Fruit fly (Drosophila melanogaster): ENCODE data around the gene beat-VII.

Gene beat-VII

DNA sequence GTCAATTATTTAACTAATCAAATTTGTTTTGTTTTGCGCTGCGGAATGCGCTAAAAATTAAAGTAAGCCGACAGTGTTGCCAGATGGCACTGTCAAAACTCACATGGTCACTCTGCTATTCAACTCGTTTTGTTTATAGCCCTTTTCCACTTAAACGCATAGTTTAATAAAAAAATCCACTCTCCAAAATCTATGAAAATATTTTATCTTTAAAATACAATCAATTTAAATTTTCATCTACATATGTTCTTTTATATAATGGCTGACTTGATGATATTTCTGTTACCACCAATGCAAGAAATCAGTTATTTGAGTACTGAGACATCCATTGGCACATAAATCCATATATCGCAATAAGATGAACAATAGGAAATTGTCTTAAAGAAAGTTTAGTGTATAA, 35.5 kb upstream of the beat-VII start, which contains the start of gene CG6425 (continued):
- TF ChIP-seq sens (GFP tag) (peak; percentile 78), lola (GFP tag; optimal IDR thresholded peaks at IDR 0.05) (peak in 2 of 3 experiments; percentile 32 to 85), CG11560 (tag; IDR thresholded peaks at IDR 0.05) (no peak), tio (GFP tag; optimal IDR thresholded peaks at IDR 0.05) (no peak), twi (tag; optimal IDR thresholded peaks at IDR 0.05) (no peak), CG2712 (tag; optimal IDR thresholded peaks at IDR 0.05) (peak; percentile 42), sens-2 (GFP tag; IDR thresholded peaks at IDR 0.05) (no peak), Antp (GFP tag; optimal IDR thresholded peaks at IDR 0.05) (no peak), onecut (GFP tag; IDR thresholded peaks at IDR 0.05) (no peak), CG8924 (tag; optimal IDR thresholded peaks at IDR 0.05) (peak; percentile 23), shn (GFP tag; optimal IDR thresholded peaks at IDR 0.05) (no peak), CG3838 (GFP tag; optimal IDR thresholded peaks at IDR 0.05) (no peak), E2f2 (GFP tag; IDR thresholded peaks at IDR 0.05) (peak; percentile 87), tna (GFP tag; IDR thresholded peaks at IDR 0.05; ENCODE audit: partially characterized antibody) (no peak), CG11695 (GFP tag; IDR thresholded peaks at IDR 0.05) (no peak), fd64A (GFP tag; optimal IDR thresholded peaks at IDR 0.05) (no peak), CG15011 (GFP tag; optimal IDR thresholded peaks at IDR 0.05) (no peak), sqz (GFP tag; optimal IDR thresholded peaks at IDR 0.05) (no peak), CG3847 (GFP tag; IDR thresholded peaks at IDR 0.05) (peak; percentile 79), phol (tag; optimal IDR thresholded peaks at IDR 0.05) (peak; percentile 51), CG10654 (GFP tag; optimal IDR thresholded peaks at IDR 0.05) (no peak), CG7963 (GFP tag; IDR thresholded peaks at IDR 0.05; ENCODE audit: partially characterized antibody) (0 out of 3 replicates have a peak, but pooled peaks have one; percentile 10), CG30431 (GFP tag; optimal IDR thresholded peaks at IDR 0.05) (no peak), CG10209 (GFP tag; optimal IDR thresholded peaks at IDR 0.05) (no peak), CG10147 (GFP tag; optimal IDR thresholded peaks at IDR 0.05) (no peak), Side (GFP tag; optimal IDR thresholded peaks at IDR 0.05) (no peak), CG16813 (GFP tag; IDR thresholded peaks at IDR 0.05; ENCODE audit: partially characterized antibody) (0 out of 3 replicates have a peak, but pooled peaks have one; percentile 30), HmgD (GFP tag; optimal IDR thresholded peaks at IDR 0.05) (no peak), crol (GFP tag; IDR thresholded peaks at IDR 0.05) (no peak), HLH54F (GFP tag; optimal IDR thresholded peaks at IDR 0.05) (peak; percentile 11), CG12391 (tag; optimal IDR thresholded peaks at IDR 0.05) (peak; percentile 35), CG18619 (GFP tag; optimal IDR thresholded peaks at IDR 0.05) (no peak), zfh2 (GFP tag; optimal IDR thresholded peaks at IDR 0.05) (peak; percentile 8), ranshi (GFP tag; IDR thresholded peaks at IDR 0.05) (peak; percentile 54), grau (tag; optimal IDR thresholded peaks at IDR 0.05) (peak; percentile 38), CG1792 (GFP tag; optimal IDR thresholded peaks at IDR 0.05) (no peak), CG11696 (GFP tag; IDR thresholded peaks at IDR 0.05) (no peak), row (GFP tag; IDR thresholded peaks at IDR 0.05) (peak; percentile 89), cad (GFP tag; optimal IDR thresholded peaks at IDR 0.05) (no peak), Atf6 (GFP tag; IDR thresholded peaks at IDR 0.05) (no peak), D19B (GFP tag; optimal IDR thresholded peaks at IDR 0.05) (no peak), cwo (GFP tag; optimal IDR thresholded peaks at IDR 0.05) (no peak), CG5953 (GFP tag; IDR thresholded peaks at IDR 0.05) (peak; percentile 38; the same call in 1 of the 2 replicates), Ptx1 (GFP tag; IDR thresholded peaks at IDR 0.05) (peak; percentile 27; the same call in 1 of the 2 replicates), kni (GFP tag; optimal IDR thresholded peaks at IDR 0.05) (no peak), CG17385 (GFP tag; optimal IDR thresholded peaks at IDR 0.05) (no peak), CG15514 (GFP tag; optimal IDR thresholded peaks at IDR 0.05) (peak; percentile 13), CG2120 (GFP tag; optimal IDR thresholded peaks at IDR 0.05) (peak; percentile 33), ind (GFP tag; optimal IDR thresholded peaks at IDR 0.05) (peak; percentile 13), prd (optimal IDR thresholded peaks at IDR 0.05) (no peak), prd (GFP tag; IDR thresholded peaks at IDR 0.05) (peak; percentile 19; the same call in 1 of the 3 replicates), CG18011 (GFP tag; optimal IDR thresholded peaks at IDR 0.05) (no peak)
